Fruit fly (Drosophila melanogaster) whole organism, prepupa: ENCODE measurements around the gene foi.

Experiments
- CG4318 ChIP-seq: fragments of 200-800 bp; sonication (Bioruptor generic); optimal IDR thresholded peaks from 3 replicates; lab custom pipeline; 2017; ENCODE audit warnings: missing biosample characterization, mild to moderate bottlenecking, missing genetic modification characterization
- CG6808 ChIP-seq: fragments of 200-800 bp; sonication (Bioruptor generic); optimal IDR thresholded peaks from 3 replicates; lab custom pipeline; 2017; ENCODE audit warnings: missing biosample characterization, missing genetic modification characterization, mild to moderate bottlenecking, moderate library complexity, missing genetic modification reagents
- Eip75B ChIP-seq: fragments of 200-800 bp; sonication (Bioruptor generic); optimal IDR thresholded peaks from 3 replicates; lab custom pipeline; 2016; ENCODE audit warnings: missing biosample characterization, missing genetic modification characterization
- Eip93F ChIP-seq: fragments of 200-800 bp; sonication (Bioruptor generic); optimal IDR thresholded peaks from 2 replicates; lab custom pipeline; 2016; ENCODE audit warnings: missing biosample characterization, mild to moderate bottlenecking, missing genetic modification characterization
- Hr39 ChIP-seq: fragments of 200-800 bp; sonication (Bioruptor generic); optimal IDR thresholded peaks from 2 replicates; lab custom pipeline; 2016; ENCODE audit warnings: missing biosample characterization, missing genetic modification characterization
- Lpt ChIP-seq: fragments of 200-800 bp; sonication (Bioruptor generic); optimal IDR thresholded peaks from 3 replicates; lab custom pipeline; 2016; ENCODE audit warnings: missing biosample characterization, missing genetic modification characterization
- Sox102F ChIP-seq: fragments of 200-800 bp; sonication (Bioruptor generic); optimal IDR thresholded peaks from 2 replicates; lab custom pipeline; 2016; ENCODE audit warnings: missing biosample characterization, mild to moderate bottlenecking, missing genetic modification characterization
- dac ChIP-seq: fragments of 200-800 bp; sonication (Bioruptor generic); optimal IDR thresholded peaks from 2 replicates; lab custom pipeline; 2017; ENCODE audit warnings: missing biosample characterization, mild to moderate bottlenecking, missing genetic modification characterization
- eg ChIP-seq: fragments of 200-800 bp; sonication (Bioruptor generic); IDR thresholded peaks from 3 replicates; pipeline ENCODE4 v1.3.6; 2022; ENCODE audit warnings: missing biosample characterization, missing genetic modification characterization
- fd59A ChIP-seq: fragments of 200-800 bp; sonication (Bioruptor generic); optimal IDR thresholded peaks from 2 replicates; lab custom pipeline; 2017; ENCODE audit warnings: missing biosample characterization, mild to moderate bottlenecking, missing genetic modification characterization, missing genetic modification reagents
- topi ChIP-seq: fragments of 200-800 bp; sonication (Bioruptor generic); optimal IDR thresholded peaks from 3 replicates; lab custom pipeline; 2016; ENCODE audit warnings: missing biosample characterization, missing genetic modification characterization
- vri ChIP-seq: fragments of 200-800 bp; sonication (Bioruptor generic); optimal IDR thresholded peaks from 3 replicates; lab custom pipeline; 2016; ENCODE audit warnings: missing biosample characterization, mild to moderate bottlenecking, missing genetic modification characterization

dm6 chr3L:8547104-8547523 is 22.1 kb downstream of the foi start:
- TF ChIP-seq Sox102F, result no peak
- peak; percentile 46 for TF ChIP-seq dac (GFP tag; lab: Kevin White, UChicago)
- peak; percentile 29 for TF ChIP-seq fd59A
- TF ChIP-seq Lpt (GFP tag; lab: Kevin White, UChicago), result peak; percentile 55
- peak; percentile 61 for TF ChIP-seq CG4318 (GFP tag; lab: Kevin White, UChicago)
- peak; percentile 24 for TF ChIP-seq CG6808 (GFP tag; lab: Kevin White, UChicago)
- peak; percentile 38 for TF ChIP-seq Eip75B (GFP tag; lab: Kevin White, UChicago)
- TF ChIP-seq vri (GFP tag; lab: Kevin White, UChicago), result peak; percentile 12
- TF ChIP-seq eg, result peak; percentile 81
- TF ChIP-seq Hr39 (GFP tag; lab: Kevin White, UChicago), result peak; percentile 15
- no peak for TF ChIP-seq Eip93F (GFP tag; lab: Kevin White, UChicago)
- peak; percentile 3 for TF ChIP-seq topi (GFP tag; lab: Kevin White, UChicago)
